Fruit fly (Drosophila melanogaster): ENCODE data around the gene CG5937.

- TF ChIP-seq CG4496 (GFP tag; IDR thresholded peaks at IDR 0.05): peak; percentile 34; the same call in 1 of the 3 replicates
- TF ChIP-seq CG34367 (tag; optimal IDR thresholded peaks at IDR 0.05): no peak
- TF ChIP-seq Ets98B (GFP tag; IDR thresholded peaks at IDR 0.05): no peak
- TF ChIP-seq fd96Ca (GFP tag; IDR thresholded peaks at IDR 0.05): no peak; the same call in 2 of the 3 replicates
- TF ChIP-seq EcR (GFP tag; optimal IDR thresholded peaks at IDR 0.05): no peak
- TF ChIP-seq Snoo (tag; optimal IDR thresholded peaks at IDR 0.05): no peak
- TF ChIP-seq gl (tag; optimal IDR thresholded peaks at IDR 0.05): no peak
- TF ChIP-seq Pif1A (GFP tag; optimal IDR thresholded peaks at IDR 0.05): peak; percentile 16
Observed at dm6 chrX:6054031-6054430, 14.2 kb downstream of the CG5937 start.
